Worm (Caenorhabditis elegans): ENCODE data around the gene slc-25A21.

- TF ChIP-seq B0035.1 (tag; optimal IDR thresholded peaks at IDR 0.05) (no peak), unc-62 (GFP tag; optimal IDR thresholded peaks at IDR 0.05) (no peak), unc-130 (GFP tag; optimal IDR thresholded peaks at IDR 0.05) (no peak), hlh-12 (tag; optimal IDR thresholded peaks at IDR 0.05) (no peak), B0336.3 (GFP tag; IDR thresholded peaks at IDR 0.05) (no peak), B0019.2 (GFP tag; conservative IDR thresholded peaks at IDR 0.05) (no peak), snpc-4 (GFP tag; optimal IDR thresholded peaks at IDR 0.05) (no peak), snpc-4 (tag; optimal IDR thresholded peaks at IDR 0.05) (no peak)
Measured at ce11 chrX:16163402-16163801, 26.3 kb upstream of the slc-25A21 start, which contains the start of gene F09C8.1.
